Worm (Caenorhabditis elegans) whole organism, mixed stage, embryonic: ENCODE results near the gene lov-1.

Experiments
- drap-1 ChIP-seq: fragments of 200-800 bp; sonication (Bioruptor generic); optimal IDR thresholded peaks from 3 replicates; lab custom pipeline; 2018; ENCODE audit warnings: mild to moderate bottlenecking, missing genetic modification characterization, missing compliant biosample characterization
- elt-3 ChIP-seq: fragments of 150-350 bp; optimal IDR thresholded peaks from 2 replicates; lab custom pipeline; 2014; ENCODE audit warnings: missing biosample characterization, missing genetic modification characterization
- mep-1 ChIP-seq: fragments of 150-350 bp; optimal IDR thresholded peaks from 2 replicates; lab custom pipeline; 2017; ENCODE audit warnings: missing biosample characterization, missing genetic modification reagents, missing genetic modification characterization, inconsistent platforms
- mls-2 ChIP-seq: sonication (generic microtip); optimal IDR thresholded peaks from 2 replicates; lab custom pipeline; 2016; ENCODE audit warnings: mild to moderate bottlenecking, missing genetic modification characterization, moderate library complexity, missing compliant biosample characterization
- sem-2 ChIP-seq: fragments of 200-800 bp; sonication (Bioruptor generic); optimal IDR thresholded peaks from 2 replicates; lab custom pipeline; 2018; ENCODE audit warnings: mild to moderate bottlenecking, missing genetic modification characterization, missing compliant biosample characterization
- snpc-4 ChIP-seq: fragments of 150-350 bp; optimal IDR thresholded peaks from 2 replicates; lab custom pipeline; 2014; ENCODE audit warnings: missing biosample characterization, missing genetic modification characterization
- unc-120 ChIP-seq: sonication (generic microtip); optimal IDR thresholded peaks from 2 replicates; lab custom pipeline; 2017; ENCODE audit warnings: missing genetic modification characterization, missing compliant biosample characterization; ENCODE audit not compliant: poor library complexity, severe bottlenecking
- unc-39 ChIP-seq: fragments of 150-350 bp; optimal IDR thresholded peaks from 2 replicates; lab custom pipeline; 2014; ENCODE audit warnings: missing biosample characterization, missing genetic modification characterization
- unc-62 ChIP-seq: fragments of 150-350 bp; optimal IDR thresholded peaks from 2 replicates; lab custom pipeline; 2014; ENCODE audit warnings: missing biosample characterization, missing genetic modification reagents, missing genetic modification characterization

DNA sequence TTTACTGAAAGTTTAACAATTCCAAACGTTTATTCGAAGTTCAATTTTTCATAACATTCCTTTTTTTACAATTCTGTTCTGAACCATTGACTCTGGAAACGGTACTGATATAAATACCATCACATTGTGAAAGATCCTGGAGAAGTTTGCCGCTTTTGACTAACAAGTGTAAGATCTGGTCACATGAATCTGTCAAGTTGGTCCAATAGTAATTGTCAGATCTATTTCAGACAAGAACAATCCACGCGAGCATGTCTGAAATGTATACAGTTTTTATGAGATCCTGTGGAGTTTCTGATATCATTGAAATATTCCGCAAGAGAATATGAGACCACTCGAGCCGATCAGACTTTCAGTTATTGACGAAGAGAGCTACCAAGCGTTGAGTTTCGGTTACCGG lies 28.5 kb downstream of the lov-1 start:
- TF ChIP-seq unc-62 (GFP tag; lab: Kevin White, UChicago) (no peak), mep-1 (no peak), drap-1 (GFP tag; lab: Kevin White, UChicago) (no peak), unc-120 (tag; lab: Kevin White, UChicago) (no peak), sem-2 (GFP tag; lab: Kevin White, UChicago) (no peak), elt-3 (tag; lab: Kevin White, UChicago) (no peak), unc-39 (no peak), mls-2 (tag; lab: Kevin White, UChicago) (no peak), snpc-4 (no peak)
